Fruit fly (Drosophila melanogaster) Kc167 (cell line): Measurements from ENCODE around the gene Saf-B.

ENCODE experiments used
- Myc ChIP-seq: fragments of >200 bp; optimal IDR thresholded peaks from 2 replicates; lab custom pipeline; 2017; ENCODE audit warnings: missing external identifiers
- h ChIP-seq: fragments of >200 bp; optimal IDR thresholded peaks from 3 replicates; lab custom pipeline; 2018; ENCODE audit warnings: missing external identifiers
- insv ChIP-seq: fragments of >200 bp; optimal IDR thresholded peaks from 3 replicates; lab custom pipeline; 2018; ENCODE audit warnings: missing external identifiers
- psq ChIP-seq: fragments of >200 bp; optimal IDR thresholded peaks from 2 replicates; lab custom pipeline; 2017; ENCODE audit warnings: missing external identifiers
- ttk ChIP-seq: sonication (Bioruptor generic); optimal IDR thresholded peaks from 2 replicates; lab custom pipeline; 2017; ENCODE audit warnings: missing external identifiers

DNA sequence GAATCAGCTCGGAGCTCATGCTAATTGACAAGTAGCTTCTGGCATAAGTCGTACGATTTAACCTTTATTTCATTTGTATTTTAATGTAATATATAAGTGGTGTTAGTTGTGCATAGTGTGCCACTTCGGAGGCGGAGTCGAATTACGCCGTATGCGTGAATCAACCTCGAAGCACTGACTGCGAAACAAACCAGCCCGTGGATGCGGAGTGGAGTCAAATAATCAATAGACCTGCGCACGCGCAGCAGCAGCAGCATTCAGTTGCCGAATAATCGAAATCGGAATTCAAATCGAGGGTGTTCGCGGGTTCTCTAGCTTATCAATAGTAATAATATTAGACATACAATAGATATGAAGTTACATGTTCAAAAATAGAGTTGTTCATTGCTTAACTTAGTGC is 11.0 kb downstream of the Saf-B start, which contains the start of gene RabX4:
- TF ChIP-seq h (lab: Kevin White, UChicago): no peak
- TF ChIP-seq insv: no peak
- no peak for TF ChIP-seq Myc (lab: Kevin White, UChicago)
- TF ChIP-seq psq (lab: Kevin White, UChicago): no peak
- no peak for TF ChIP-seq ttk (lab: Kevin White, UChicago)
